Worm (Caenorhabditis elegans) whole organism, L4 larva: ENCODE data around the gene F08D12.4.

Experiments
- F44E2.7 ChIP-seq: fragments of 200-800 bp; sonication (Bioruptor generic); IDR thresholded peaks from 2 replicates; pipeline ENCODE4 v2.1.2; 2022; ENCODE audit warnings: missing genetic modification characterization, missing compliant biosample characterization
- ZK546.5 ChIP-seq, 2 experiments: sonication (generic microtip); optimal IDR thresholded peaks; 2 replicates each; lab custom pipeline; 2017; ENCODE audit warnings: missing biosample characterization in 2 of 2, missing genetic modification characterization in 2 of 2
- arid-1 ChIP-seq: fragments of 200-800 bp; sonication (Bioruptor generic); conservative IDR thresholded peaks from 2 replicates; pipeline ENCODE4 v1.3.6; 2022; ENCODE audit warnings: missing genetic modification reagents, missing genetic modification characterization, missing compliant biosample characterization
- ceh-28 ChIP-seq: fragments of 150-350 bp; optimal IDR thresholded peaks from 2 replicates; lab custom pipeline; 2014; ENCODE audit warnings: missing biosample characterization, missing genetic modification reagents, missing genetic modification characterization
- ceh-32 ChIP-seq: sonication (generic microtip); optimal IDR thresholded peaks from 2 replicates; lab custom pipeline; 2016; ENCODE audit warnings: mild to moderate bottlenecking, missing genetic modification characterization, missing compliant biosample characterization; ENCODE audit not compliant: poor library complexity
- cey-2 ChIP-seq: sonication (generic microtip); optimal IDR thresholded peaks from 3 replicates; lab custom pipeline; 2017; ENCODE audit warnings: missing genetic modification characterization, mild to moderate bottlenecking, missing compliant biosample characterization, antibody characterized with exemption, borderline replicate concordance; ENCODE audit not compliant: insufficient read depth
- egl-43 ChIP-seq: fragments of 200-800 bp; sonication (Bioruptor generic); IDR thresholded peaks from 2 replicates; pipeline ENCODE4 v1.3.6; 2022; ENCODE audit warnings: missing genetic modification reagents, missing genetic modification characterization, missing compliant biosample characterization
- fkh-10 ChIP-seq: fragments of 150-350 bp; optimal IDR thresholded peaks from 2 replicates; lab custom pipeline; 2014; ENCODE audit warnings: missing biosample characterization, missing genetic modification reagents, missing genetic modification characterization
- hmg-1.1 ChIP-seq: fragments of 200-800 bp; sonication (Bioruptor generic); IDR thresholded peaks from 2 replicates; pipeline ENCODE4 v1.3.6; 2022; ENCODE audit warnings: missing genetic modification reagents, missing genetic modification characterization, missing compliant biosample characterization
- jun-1 ChIP-seq: fragments of 150-350 bp; optimal IDR thresholded peaks from 2 replicates; lab custom pipeline; 2014; ENCODE audit warnings: missing biosample characterization, missing genetic modification reagents, missing genetic modification characterization
- lin-1 ChIP-seq: fragments of 200-800 bp; sonication (Bioruptor generic); IDR thresholded peaks from 2 replicates; pipeline ENCODE4 v1.3.6; 2022; ENCODE audit warnings: missing genetic modification reagents, missing genetic modification characterization, missing compliant biosample characterization
- lin-15B ChIP-seq: fragments of 150-350 bp; sonication (generic microtip); optimal IDR thresholded peaks from 3 replicates; lab custom pipeline; 2014; ENCODE audit warnings: missing biosample characterization, missing genetic modification characterization
- lin-38 ChIP-seq: fragments of 200-800 bp; sonication (Bioruptor generic); IDR thresholded peaks from 2 replicates; pipeline ENCODE4 v1.3.6; 2022; ENCODE audit warnings: missing genetic modification reagents, missing genetic modification characterization, missing compliant biosample characterization
- lir-3 ChIP-seq: sonication (generic microtip); optimal IDR thresholded peaks from 2 replicates; lab custom pipeline; 2016; ENCODE audit warnings: mild to moderate bottlenecking, missing genetic modification characterization, missing compliant biosample characterization
- mxl-2 ChIP-seq: fragments of 200-800 bp; sonication (Bioruptor generic); conservative IDR thresholded peaks from 2 replicates; pipeline ENCODE4 v1.3.6; 2022; ENCODE audit warnings: missing genetic modification reagents, missing genetic modification characterization, missing compliant biosample characterization
- nhr-10 ChIP-seq: fragments of 150-350 bp; optimal IDR thresholded peaks from 2 replicates; lab custom pipeline; 2014; ENCODE audit warnings: missing biosample characterization, missing genetic modification characterization
- nhr-102 ChIP-seq: sonication (generic microtip); optimal IDR thresholded peaks from 2 replicates; lab custom pipeline; 2016; ENCODE audit warnings: mild to moderate bottlenecking, missing genetic modification characterization, moderate library complexity, missing compliant biosample characterization
- nhr-237 ChIP-seq: sonication (generic microtip); optimal IDR thresholded peaks from 2 replicates; lab custom pipeline; 2017; ENCODE audit warnings: missing biosample characterization, missing genetic modification characterization
- nhr-41 ChIP-seq: fragments of 200-800 bp; sonication (Bioruptor generic); IDR thresholded peaks from 2 replicates; pipeline ENCODE4 v1.3.6; 2022; ENCODE audit warnings: missing genetic modification reagents, missing genetic modification characterization, missing compliant biosample characterization
- nhr-42 ChIP-seq: fragments of 200-800 bp; sonication (Bioruptor generic); IDR thresholded peaks from 2 replicates; pipeline ENCODE4 v1.3.6; 2022; ENCODE audit warnings: missing genetic modification characterization, missing compliant biosample characterization
- nhr-48 ChIP-seq: sonication (generic microtip); optimal IDR thresholded peaks from 2 replicates; lab custom pipeline; 2016; ENCODE audit warnings: mild to moderate bottlenecking, missing genetic modification characterization, missing compliant biosample characterization
- nhr-76 ChIP-seq: fragments of 150-350 bp; optimal IDR thresholded peaks from 2 replicates; lab custom pipeline; 2014; ENCODE audit warnings: missing biosample characterization, missing genetic modification characterization
- pqm-1 ChIP-seq: sonication (generic microtip); optimal IDR thresholded peaks from 2 replicates; lab custom pipeline; 2017; ENCODE audit warnings: missing biosample characterization, missing genetic modification characterization
- set-16 ChIP-seq: fragments of 200-800 bp; sonication (Bioruptor generic); IDR thresholded peaks from 2 replicates; pipeline ENCODE4 v1.3.6; 2022; ENCODE audit warnings: missing genetic modification reagents, missing genetic modification characterization, missing compliant biosample characterization
- skn-1 ChIP-seq: fragments of 150-350 bp; optimal IDR thresholded peaks from 2 replicates; lab custom pipeline; 2014; ENCODE audit warnings: missing biosample characterization, missing genetic modification characterization
- snpc-4 ChIP-seq: fragments of 150-350 bp; optimal IDR thresholded peaks from 2 replicates; lab custom pipeline; 2014; ENCODE audit warnings: missing biosample characterization, missing genetic modification characterization
- unc-39 ChIP-seq: sonication (generic microtip); optimal IDR thresholded peaks from 2 replicates; lab custom pipeline; 2017; ENCODE audit warnings: missing biosample characterization, missing genetic modification characterization
- unc-62 ChIP-seq, 3 experiments: fragments of 150-350 bp in 1 of 3; sonication (generic microtip); optimal IDR thresholded peaks in 2 of 3; peaks in 1 of 3; 1 replicate in 1 of 3; 2 replicates in 2 of 3; lab custom pipeline; 2014 to 2017; ENCODE audit warnings: missing biosample characterization in 3 of 3, missing genetic modification characterization in 3 of 3, missing genetic modification reagents in 3 of 3, missing genotype in 1 of 3
- ztf-11 ChIP-seq: fragments of 150-350 bp; optimal IDR thresholded peaks from 2 replicates; lab custom pipeline; 2014; ENCODE audit warnings: missing biosample characterization, missing genetic modification characterization
- ztf-7 ChIP-seq: fragments of 150-350 bp; optimal IDR thresholded peaks from 2 replicates; lab custom pipeline; 2014; ENCODE audit warnings: missing biosample characterization, missing genetic modification characterization

F08D12.4 gene

ce11 chrII:2772166-2772565, 5.8 kb upstream of the F08D12.4 start, which contains the start of gene sdz-10:
sdz-10 (minus strand) TSS chrII:2772266.
- no peak for TF ChIP-seq cey-2 (tag; lab: Kevin White, UChicago)
- no peak for TF ChIP-seq egl-43 (GFP tag; lab: Robert Waterston, UW)
- no peak for TF ChIP-seq mxl-2
- no peak for TF ChIP-seq nhr-10
- TF ChIP-seq snpc-4 (tag; lab: Kevin White, UChicago), result no peak

ce11 chrII:2773534-2773933, 4.4 kb upstream of the F08D12.4 start, which contains the start of gene sdz-9:
sdz-9 (minus strand) TSS chrII:2773634.
- no peak for TF ChIP-seq nhr-10
- TF ChIP-seq unc-62 (GFP tag; optimal IDR thresholded peaks at IDR 0.05 in 1 of 2; lab: Kevin White, UChicago), result peak in 1 of 2 experiments; percentile 10
- TF ChIP-seq unc-62 (tag; optimal IDR thresholded peaks at IDR 0.05; lab: Kevin White, UChicago), result no peak

- TF ChIP-seq hmg-1.1 (GFP tag; lab: Robert Waterston, UW) (no peak), lir-3 (tag; lab: Kevin White, UChicago) (no peak), lin-15B (no peak), nhr-48 (tag; lab: Kevin White, UChicago) (no peak), nhr-76 (no peak), set-16 (no peak), fkh-10 (GFP tag; lab: Kevin White, UChicago) (no peak), ceh-32 (tag; lab: Kevin White, UChicago) (no peak), nhr-237 (tag; lab: Kevin White, UChicago) (no peak), unc-39 (tag; lab: Kevin White, UChicago) (no peak), nhr-102 (no peak), nhr-42 (GFP tag; lab: Robert Waterston, UW) (no peak), arid-1 (GFP tag; lab: Robert Waterston, UW) (no peak), skn-1 (tag; lab: Kevin White, UChicago) (no peak), jun-1 (tag; lab: Kevin White, UChicago) (no peak), lin-1 (no peak), ZK546.5 (tag; optimal IDR thresholded peaks at IDR 0.05; lab: Kevin White, UChicago) (no peak), F44E2.7 (GFP tag; lab: Robert Waterston, UW) (no peak)
These were observed 3.0 kb upstream of the F08D12.4 start, which contains the start of gene fbxb-111 for ce11 chrII:2774904-2775303. fbxb-111 (minus strand) TSS chrII:2775004.

- TF ChIP-seq hmg-1.1 (GFP tag; lab: Robert Waterston, UW), result no peak
These were observed 1.3 kb downstream of the F08D12.4 start, which contains the start of gene F08D12.3 for ce11 chrII:2779253-2779652. F08D12.3 (plus strand) TSS chrII:2779553.

- TF ChIP-seq pqm-1, result no peak
- TF ChIP-seq set-16, result peak; percentile 50; the same call in 1 of the 2 replicates
- TF ChIP-seq ztf-7 (tag; lab: Kevin White, UChicago), result no peak
- TF ChIP-seq unc-62 (GFP tag; optimal IDR thresholded peaks at IDR 0.05 in 1 of 2; lab: Kevin White, UChicago), result peak in 1 of 2 experiments; percentile 56
- TF ChIP-seq unc-62 (tag; optimal IDR thresholded peaks at IDR 0.05; lab: Kevin White, UChicago), result no peak
These were observed 2.9 kb downstream of the F08D12.4 start for ce11 chrII:2780804-2781203.

- no peak for TF ChIP-seq snpc-4 (tag; lab: Kevin White, UChicago)
- no peak for TF ChIP-seq ceh-28 (tag; lab: Kevin White, UChicago)
- no peak for TF ChIP-seq nhr-41
- TF ChIP-seq lin-38 (GFP tag; lab: Robert Waterston, UW), result no peak
- TF ChIP-seq hmg-1.1 (GFP tag; lab: Robert Waterston, UW), result no peak
- TF ChIP-seq nhr-48 (tag; lab: Kevin White, UChicago), result no peak
- no peak for TF ChIP-seq ztf-11 (tag; lab: Kevin White, UChicago)
- no peak for TF ChIP-seq unc-39 (tag; lab: Kevin White, UChicago)
- TF ChIP-seq nhr-76, result no peak
These were observed 3.4 kb downstream of the F08D12.4 start, which contains the start of gene F08D12.2 for ce11 chrII:2781355-2781754. F08D12.2 (plus strand) TSS chrII:2781655.
